Fruit fly (Drosophila melanogaster) whole organism, embryonic: Measurements from ENCODE around the gene CAH3.

Source experiments
- Antp ChIP-seq: fragments of 200-800 bp; sonication (Bioruptor generic); optimal IDR thresholded peaks from 3 replicates; lab custom pipeline; 2016; ENCODE audit warnings: missing biosample characterization, missing genetic modification characterization
- Atf3 ChIP-seq: fragments of 200-800 bp; sonication (Bioruptor generic); optimal IDR thresholded peaks from 3 replicates; lab custom pipeline; 2016; ENCODE audit warnings: missing biosample characterization, missing genetic modification characterization
- CG10431 ChIP-seq: fragments of 200-800 bp; sonication (Bioruptor generic); optimal IDR thresholded peaks from 3 replicates; lab custom pipeline; 2018; ENCODE audit warnings: missing biosample characterization, mild to moderate bottlenecking, missing genetic modification characterization
- CG12391 ChIP-seq: fragments of 200-800 bp; sonication (Bioruptor generic); optimal IDR thresholded peaks from 3 replicates; lab custom pipeline; 2018; ENCODE audit warnings: missing biosample characterization, mild to moderate bottlenecking, missing genetic modification characterization, moderate library complexity
- CG12769 ChIP-seq: fragments of 200-800 bp; sonication (Bioruptor generic); optimal IDR thresholded peaks from 2 replicates; lab custom pipeline; 2019; ENCODE audit warnings: missing biosample characterization, mild to moderate bottlenecking, missing genetic modification characterization, moderate library complexity
- CG14014 ChIP-seq: fragments of 200-800 bp; sonication (Bioruptor generic); IDR thresholded peaks from 2 replicates; pipeline ENCODE4 v1.3.6; 2022; ENCODE audit warnings: missing biosample characterization, missing genetic modification characterization
- CG14965 ChIP-seq: fragments of 200-800 bp; sonication (Bioruptor generic); optimal IDR thresholded peaks from 2 replicates; lab custom pipeline; 2016; ENCODE audit warnings: missing biosample characterization, missing genetic modification characterization, borderline replicate concordance
- CG16813 ChIP-seq: fragments of 200-800 bp; sonication (Bioruptor generic); IDR thresholded peaks from 3 replicates; pipeline ENCODE4 v1.3.6; 2022; ENCODE audit warnings: missing biosample characterization, missing genetic modification characterization; ENCODE audit not compliant: partially characterized antibody
- CG17359 ChIP-seq: fragments of 200-800 bp; sonication (Bioruptor generic); optimal IDR thresholded peaks from 3 replicates; lab custom pipeline; 2018; ENCODE audit warnings: missing biosample characterization, mild to moderate bottlenecking, missing genetic modification characterization, moderate library complexity
- CG2202 ChIP-seq: fragments of 200-800 bp; sonication (Bioruptor generic); optimal IDR thresholded peaks from 2 replicates; lab custom pipeline; 2018; ENCODE audit warnings: missing biosample characterization, mild to moderate bottlenecking, missing genetic modification characterization
- CG3065 ChIP-seq: fragments of 200-800 bp; sonication (Bioruptor generic); optimal IDR thresholded peaks from 2 replicates; lab custom pipeline; 2016; ENCODE audit warnings: missing biosample characterization, missing genetic modification characterization
- CG34422 ChIP-seq: fragments of 200-800 bp; sonication (Bioruptor generic); IDR thresholded peaks from 3 replicates; pipeline ENCODE4 v1.3.6; 2022; ENCODE audit warnings: missing biosample characterization, missing genetic modification characterization
- CG4424 ChIP-seq: fragments of 200-800 bp; sonication (Bioruptor generic); optimal IDR thresholded peaks from 3 replicates; lab custom pipeline; 2016; ENCODE audit warnings: missing biosample characterization, missing genetic modification characterization
- CG7271 ChIP-seq: fragments of 200-800 bp; sonication (Bioruptor generic); optimal IDR thresholded peaks from 2 replicates; lab custom pipeline; 2018; ENCODE audit warnings: missing biosample characterization, mild to moderate bottlenecking, missing genetic modification characterization, moderate library complexity
- CG9797 ChIP-seq: fragments of 200-800 bp; sonication (Bioruptor generic); optimal IDR thresholded peaks from 3 replicates; lab custom pipeline; 2018; ENCODE audit warnings: missing biosample characterization, mild to moderate bottlenecking, missing genetic modification characterization
- Dbx ChIP-seq: fragments of 200-800 bp; sonication (Bioruptor generic); IDR thresholded peaks from 3 replicates; pipeline ENCODE4 v1.3.6; 2022; ENCODE audit warnings: missing biosample characterization, missing genetic modification characterization
- Dip2 ChIP-seq: fragments of 200-800 bp; sonication (Bioruptor generic); IDR thresholded peaks from 2 replicates; pipeline ENCODE4 v1.3.6; 2022; ENCODE audit warnings: missing biosample characterization, missing genetic modification characterization
- ERR ChIP-seq: fragments of 200-800 bp; sonication (Bioruptor generic); optimal IDR thresholded peaks from 2 replicates; lab custom pipeline; 2016; ENCODE audit warnings: missing biosample characterization, missing genetic modification characterization
- H15 ChIP-seq: fragments of 200-800 bp; sonication (Bioruptor generic); IDR thresholded peaks from 3 replicates; pipeline ENCODE4 v1.3.6; 2022; ENCODE audit warnings: missing biosample characterization, missing genetic modification characterization
- HLH3B ChIP-seq: fragments of 200-800 bp; sonication (Bioruptor generic); IDR thresholded peaks from 2 replicates; pipeline ENCODE4 v1.3.6; 2022; ENCODE audit warnings: missing biosample characterization, missing genetic modification characterization
- Hr39 ChIP-seq: fragments of >200 bp; optimal IDR thresholded peaks from 2 replicates; lab custom pipeline; 2017
- Meics ChIP-seq: fragments of 200-800 bp; sonication (Bioruptor generic); optimal IDR thresholded peaks from 2 replicates; lab custom pipeline; 2017; ENCODE audit warnings: missing biosample characterization, mild to moderate bottlenecking, missing genetic modification characterization
- Mes4 ChIP-seq: fragments of 200-800 bp; sonication (Bioruptor generic); optimal IDR thresholded peaks from 2 replicates; lab custom pipeline; 2016; ENCODE audit warnings: missing biosample characterization, missing genetic modification characterization
- NC2β ChIP-seq: fragments of 200-800 bp; sonication (Bioruptor generic); optimal IDR thresholded peaks from 2 replicates; lab custom pipeline; 2016; ENCODE audit warnings: missing biosample characterization, missing genetic modification characterization
- Neu2 ChIP-seq: fragments of 200-800 bp; sonication (Bioruptor generic); optimal IDR thresholded peaks from 3 replicates; lab custom pipeline; 2016; ENCODE audit warnings: missing biosample characterization, missing genetic modification characterization, borderline replicate concordance
- Nf-YB ChIP-seq: fragments of 200-800 bp; sonication (Bioruptor generic); optimal IDR thresholded peaks from 3 replicates; lab custom pipeline; 2019; ENCODE audit warnings: missing biosample characterization, mild to moderate bottlenecking, missing genetic modification characterization, moderate library complexity
- NfI ChIP-seq: fragments of 200-800 bp; sonication (Bioruptor generic); optimal IDR thresholded peaks from 3 replicates; lab custom pipeline; 2018; ENCODE audit warnings: missing biosample characterization, mild to moderate bottlenecking, missing genetic modification characterization, moderate library complexity
- Side ChIP-seq: fragments of 200-800 bp; sonication (Bioruptor generic); optimal IDR thresholded peaks from 2 replicates; lab custom pipeline; 2016; ENCODE audit warnings: missing biosample characterization, missing genetic modification characterization
- Sox100B ChIP-seq: fragments of 200-800 bp; sonication (Bioruptor generic); optimal IDR thresholded peaks from 3 replicates; lab custom pipeline; 2018; ENCODE audit warnings: missing biosample characterization, mild to moderate bottlenecking, missing genetic modification characterization
- Sry-β ChIP-seq: fragments of 200-800 bp; sonication (Bioruptor generic); optimal IDR thresholded peaks from 2 replicates; lab custom pipeline; 2018; ENCODE audit warnings: missing biosample characterization, mild to moderate bottlenecking, missing genetic modification characterization, moderate library complexity
- Xbp1 ChIP-seq: fragments of 200-800 bp; sonication (Bioruptor generic); optimal IDR thresholded peaks from 3 replicates; lab custom pipeline; 2016; ENCODE audit warnings: missing biosample characterization, mild to moderate bottlenecking, missing genetic modification characterization
- bsh ChIP-seq, 2 experiments: fragments of 200-800 bp; sonication (Bioruptor generic); optimal IDR thresholded peaks; 2 replicates each; lab custom pipeline; 2017 to 2018; ENCODE audit warnings: mild to moderate bottlenecking in 2 of 2, missing biosample characterization in 2 of 2, missing genetic modification characterization in 2 of 2, moderate library complexity in 1 of 2
- cg ChIP-seq: fragments of 200-800 bp; sonication (Bioruptor generic); optimal IDR thresholded peaks from 3 replicates; lab custom pipeline; 2019; ENCODE audit warnings: missing biosample characterization, mild to moderate bottlenecking, missing genetic modification characterization, moderate library complexity
- chm ChIP-seq: fragments of 200-800 bp; sonication (Bioruptor generic); IDR thresholded peaks from 2 replicates; pipeline ENCODE4 v1.3.6; 2022; ENCODE audit warnings: missing biosample characterization, missing genetic modification characterization
- dmrt99B ChIP-seq: fragments of 200-800 bp; sonication (Bioruptor generic); optimal IDR thresholded peaks from 2 replicates; lab custom pipeline; 2018; ENCODE audit warnings: missing biosample characterization, mild to moderate bottlenecking, missing genetic modification characterization, moderate library complexity
- ems ChIP-seq: fragments of 200-800 bp; sonication (Bioruptor generic); optimal IDR thresholded peaks from 3 replicates; lab custom pipeline; 2016; ENCODE audit warnings: missing biosample characterization, missing genetic modification characterization
- gfzf ChIP-seq: fragments of 200-800 bp; sonication (Bioruptor generic); optimal IDR thresholded peaks from 2 replicates; lab custom pipeline; 2016; ENCODE audit warnings: missing biosample characterization, mild to moderate bottlenecking, missing genetic modification characterization, moderate library complexity
- jumu ChIP-seq: fragments of 200-800 bp; sonication (Bioruptor generic); optimal IDR thresholded peaks from 3 replicates; lab custom pipeline; 2016; ENCODE audit warnings: missing biosample characterization, missing genetic modification characterization
- lilli ChIP-seq: fragments of 200-800 bp; sonication (Bioruptor generic); optimal IDR thresholded peaks from 3 replicates; lab custom pipeline; 2016; ENCODE audit warnings: missing biosample characterization, missing genetic modification characterization
- lola ChIP-seq, 3 experiments: fragments of >200 bp in 2 of 3; fragments of 200-800 bp in 1 of 3; sonication (Bioruptor generic) in 1 of 3; optimal IDR thresholded peaks; 2 replicates each; lab custom pipeline; 2017 to 2019; ENCODE audit warnings: missing biosample characterization in 3 of 3, missing genetic modification characterization in 3 of 3, mild to moderate bottlenecking in 1 of 3, moderate library complexity in 1 of 3
- p53 ChIP-seq: fragments of 200-800 bp; sonication (Bioruptor generic); optimal IDR thresholded peaks from 2 replicates; lab custom pipeline; 2016; ENCODE audit warnings: missing biosample characterization, missing genetic modification characterization
- pb ChIP-seq: fragments of 200-800 bp; sonication (Bioruptor generic); optimal IDR thresholded peaks from 3 replicates; lab custom pipeline; 2016; ENCODE audit warnings: missing biosample characterization, missing genetic modification characterization
- prd ChIP-seq, 3 experiments: fragments of >200 bp in 2 of 3; fragments of 200-800 bp in 1 of 3; sonication (Bioruptor generic) in 1 of 3; optimal IDR thresholded peaks in 2 of 3; IDR thresholded peaks in 1 of 3; 2 replicates in 2 of 3; 3 replicates in 1 of 3; pipeline versions ENCODE4 v1.3.6 to Lab custom; 2017 to 2022; ENCODE audit warnings: missing biosample characterization in 1 of 3, missing genetic modification characterization in 1 of 3
- slp2 ChIP-seq: fragments of 200-800 bp; sonication (Bioruptor generic); optimal IDR thresholded peaks from 2 replicates; lab custom pipeline; 2016; ENCODE audit warnings: missing biosample characterization, missing genetic modification characterization
- sr ChIP-seq: fragments of 200-800 bp; sonication (Bioruptor generic); IDR thresholded peaks from 3 replicates; pipeline ENCODE4 v1.3.6; 2022; ENCODE audit warnings: missing biosample characterization, missing genetic modification characterization
- stc ChIP-seq: fragments of 200-800 bp; sonication (Bioruptor generic); IDR thresholded peaks from 2 replicates; pipeline ENCODE4 v1.3.6; 2022; ENCODE audit warnings: missing biosample characterization, missing genetic modification characterization
- tap ChIP-seq: fragments of 200-800 bp; optimal IDR thresholded peaks from 3 replicates; lab custom pipeline; 2019; ENCODE audit warnings: missing biosample characterization, mild to moderate bottlenecking, missing genetic modification characterization, moderate library complexity
- unc-4 ChIP-seq: fragments of 200-800 bp; sonication (Bioruptor generic); IDR thresholded peaks from 2 replicates; pipeline ENCODE4 v1.3.6; 2022; ENCODE audit warnings: missing biosample characterization, missing genetic modification characterization; ENCODE audit not compliant: partially characterized antibody
- zfh1 ChIP-seq: fragments of 200-800 bp; sonication (Bioruptor generic); IDR thresholded peaks from 3 replicates; pipeline ENCODE4 v1.3.6; 2022; ENCODE audit warnings: missing biosample characterization, missing genetic modification characterization

The CAH3 gene

dm6 chrX:8676631-8677224, 4.3 kb upstream of the CAH3 start, which contains the start of gene Rubicon (continued):
- peak; percentile 59 for TF ChIP-seq Xbp1 (GFP tag; lab: Kevin White, UChicago)
- TF ChIP-seq Antp (GFP tag; lab: Kevin White, UChicago), result peak; percentile 9
- TF ChIP-seq CG9797 (GFP tag; lab: Kevin White, UChicago), result peak; percentile 58
- peak; percentile 38 for TF ChIP-seq CG17359 (tag; lab: Kevin White, UChicago)
- peak; percentile 88 for TF ChIP-seq unc-4 (GFP tag; lab: Robert Waterston, UW)
- peak; percentile 96 for TF ChIP-seq Nf-YB
- TF ChIP-seq CG14965, result no peak
- no peak for TF ChIP-seq ems (GFP tag; lab: Kevin White, UChicago)
- no peak for TF ChIP-seq tap (tag; lab: Kevin White, UChicago)
- peak; percentile 68 for TF ChIP-seq chm (GFP tag; lab: Robert Waterston, UW)
- peak; percentile 15 for TF ChIP-seq Atf3 (GFP tag; lab: Kevin White, UChicago)
- TF ChIP-seq Dip2, result no peak
- TF ChIP-seq CG14014 (GFP tag; lab: Robert Waterston, UW), result no peak
- TF ChIP-seq CG4424 (GFP tag; lab: Kevin White, UChicago), result peak; percentile 29
- TF ChIP-seq Side (GFP tag; lab: Kevin White, UChicago), result no peak
- TF ChIP-seq Sry-β (GFP tag; lab: Kevin White, UChicago), result no peak
- no peak for TF ChIP-seq CG7271 (tag; lab: Kevin White, UChicago)
- peak; percentile 64 for TF ChIP-seq NC2β
- peak; percentile 1 for TF ChIP-seq CG2202 (tag; lab: Kevin White, UChicago)
- peak; percentile 5 for TF ChIP-seq Mes4
- 0 out of 2 replicates have a peak, but pooled peaks have one; percentile 30 for TF ChIP-seq HLH3B (GFP tag; lab: Robert Waterston, UW)
- no peak for TF ChIP-seq CG10431
- peak; percentile 58 for TF ChIP-seq p53 (GFP tag; lab: Kevin White, UChicago)
- no peak for TF ChIP-seq jumu (GFP tag; lab: Kevin White, UChicago)
- peak; percentile 55 for TF ChIP-seq CG12769 (tag; lab: Kevin White, UChicago)
- TF ChIP-seq CG3065 (GFP tag; lab: Kevin White, UChicago), result peak; percentile 33
- TF ChIP-seq lilli, result peak; percentile 26
- no peak for TF ChIP-seq Neu2 (GFP tag; lab: Kevin White, UChicago)
- TF ChIP-seq ERR (GFP tag; lab: Kevin White, UChicago), result peak; percentile 55
- peak; percentile 33 to 82 for TF ChIP-seq bsh (GFP tag; optimal IDR thresholded peaks at IDR 0.05; lab: Kevin White, UChicago)
- no peak for TF ChIP-seq dmrt99B (tag; lab: Kevin White, UChicago)
- TF ChIP-seq CG16813 (GFP tag; lab: Robert Waterston, UW), result peak; percentile 86
- no peak for TF ChIP-seq lola (GFP tag; optimal IDR thresholded peaks at IDR 0.05; lab: Kevin White, UChicago)
- TF ChIP-seq NfI, result peak; percentile 63
- peak; percentile 51 for TF ChIP-seq CG12391 (tag; lab: Kevin White, UChicago)
- TF ChIP-seq sr, result peak; percentile 70; the same call in 2 of the 3 replicates
- no peak for TF ChIP-seq prd (optimal IDR thresholded peaks at IDR 0.05; lab: Kevin White, UChicago)
- peak; percentile 46; the same call in 1 of the 3 replicates for TF ChIP-seq prd (GFP tag; IDR thresholded peaks at IDR 0.05; lab: Robert Waterston, UW)
- TF ChIP-seq Dbx, result peak; percentile 79
- peak; percentile 31 for TF ChIP-seq pb
- no peak for TF ChIP-seq Sox100B (GFP tag; lab: Kevin White, UChicago)
- TF ChIP-seq cg (GFP tag; lab: Kevin White, UChicago), result peak; percentile 51
- TF ChIP-seq zfh1 (GFP tag; lab: Robert Waterston, UW), result peak; percentile 45; the same call in 1 of the 3 replicates
- TF ChIP-seq H15 (GFP tag; lab: Robert Waterston, UW), result 0 out of 3 replicates have a peak, but pooled peaks have one; percentile 33
- peak; percentile 61; the same call in 1 of the 3 replicates for TF ChIP-seq CG34422 (GFP tag; lab: Robert Waterston, UW)
- peak; percentile 64 for TF ChIP-seq gfzf (GFP tag; lab: Kevin White, UChicago)
- TF ChIP-seq Hr39 (lab: Kevin White, UChicago), result no peak
- TF ChIP-seq slp2 (GFP tag; lab: Kevin White, UChicago), result no peak
- peak; percentile 29 for TF ChIP-seq Meics (GFP tag; lab: Kevin White, UChicago)
- peak; percentile 48; the same call in 1 of the 2 replicates for TF ChIP-seq stc
